Fruit fly (Drosophila melanogaster): Measurements from ENCODE around the gene modSP.

modSP gene

DNA sequence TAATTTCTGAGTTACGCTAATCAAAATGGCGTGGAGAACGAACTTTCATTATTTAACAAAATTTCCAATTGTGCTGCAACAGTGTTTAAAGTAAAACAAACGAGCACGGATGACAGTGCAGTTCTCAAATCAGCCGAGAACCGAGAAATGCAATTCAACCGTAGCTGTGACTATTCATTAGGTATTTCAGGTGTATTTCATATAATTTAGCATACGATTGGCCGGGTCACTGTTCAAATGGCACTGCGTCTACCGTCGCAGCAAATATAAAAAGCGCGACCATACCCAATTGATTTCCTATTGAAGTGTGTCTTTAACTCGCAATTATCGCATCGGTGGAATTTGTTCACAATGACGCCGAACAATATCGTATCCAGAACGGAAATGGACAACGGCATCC lies 35.0 kb downstream of the modSP start, which contains the start of gene CG14893:
Gene CG14893, plus strand, starts transcription at position 301 of the 400 bp plus-strand sequence.
- TF ChIP-seq CG14655 (GFP tag; optimal IDR thresholded peaks at IDR 0.05) (no peak), Pif1A (GFP tag; optimal IDR thresholded peaks at IDR 0.05) (no peak), CG8301 (tag; optimal IDR thresholded peaks at IDR 0.05) (no peak), CG15710 (tag; optimal IDR thresholded peaks at IDR 0.05) (no peak), D1 (tag; optimal IDR thresholded peaks at IDR 0.05) (no peak), CG32121 (GFP tag; IDR thresholded peaks at IDR 0.05) (no peak), EcR (GFP tag; optimal IDR thresholded peaks at IDR 0.05) (no peak), CG8159 (tag; optimal IDR thresholded peaks at IDR 0.05) (no peak), CG17806 (tag; optimal IDR thresholded peaks at IDR 0.05) (no peak), CG12605 (GFP tag; IDR thresholded peaks at IDR 0.05) (no peak), Snoo (tag; optimal IDR thresholded peaks at IDR 0.05) (no peak), Pif1B (GFP tag; optimal IDR thresholded peaks at IDR 0.05) (no peak), CG9948 (tag; optimal IDR thresholded peaks at IDR 0.05) (no peak), Ets98B (GFP tag; IDR thresholded peaks at IDR 0.05) (no peak), fd96Ca (GFP tag; IDR thresholded peaks at IDR 0.05) (no peak), gl (tag; optimal IDR thresholded peaks at IDR 0.05) (no peak), CG10348 (GFP tag; IDR thresholded peaks at IDR 0.05) (no peak)

DNA sequence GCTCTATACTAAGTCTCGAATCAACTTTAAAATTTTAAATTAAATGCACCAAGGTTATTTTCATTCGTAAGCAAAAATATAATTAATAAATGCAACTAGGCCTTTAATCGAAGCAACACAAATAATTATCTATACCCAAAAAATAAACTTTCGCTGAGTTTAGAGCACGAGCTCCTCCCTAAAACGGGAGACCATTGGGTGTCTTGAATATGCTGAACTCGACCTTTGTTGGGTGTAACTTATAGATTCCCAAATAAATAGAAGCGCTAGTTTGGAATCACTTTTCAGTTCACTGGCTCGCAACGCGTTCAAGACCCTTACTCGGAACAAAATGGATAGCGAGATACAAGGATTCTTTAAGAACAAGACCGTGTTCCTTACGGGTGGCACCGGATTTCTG lies 37.8 kb downstream of the modSP start, which contains the start of gene CG17560:
Gene CG17560, plus strand, starts transcription at position 301 of the 400 bp plus-strand sequence.
- TF ChIP-seq Snoo (tag; optimal IDR thresholded peaks at IDR 0.05) (no peak), fd96Ca (GFP tag; IDR thresholded peaks at IDR 0.05) (no peak), gl (tag; optimal IDR thresholded peaks at IDR 0.05) (no peak), CG15710 (tag; optimal IDR thresholded peaks at IDR 0.05) (no peak), CG32121 (GFP tag; IDR thresholded peaks at IDR 0.05) (no peak), CG13204 (GFP tag; optimal IDR thresholded peaks at IDR 0.05) (no peak), CG17806 (tag; optimal IDR thresholded peaks at IDR 0.05) (no peak)

DNA sequence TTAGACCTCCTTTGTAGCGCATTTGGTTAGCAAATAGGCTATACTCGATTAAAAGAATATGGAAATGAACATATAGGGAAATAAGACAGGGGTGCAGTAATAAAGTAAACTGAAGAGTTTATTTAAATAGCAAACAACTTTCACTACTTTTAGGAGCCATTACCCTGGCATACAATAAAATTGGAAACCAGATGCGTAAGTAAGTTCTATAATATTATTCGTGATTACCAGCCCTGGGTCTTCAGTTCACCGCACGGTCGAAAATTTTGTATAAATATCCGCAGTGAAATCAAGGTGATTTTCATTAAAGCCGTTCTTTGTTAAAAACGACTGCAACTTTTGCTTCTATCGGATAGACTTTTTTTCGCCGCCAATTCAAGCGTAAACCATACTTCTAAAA lies 40.5 kb downstream of the modSP start, which contains the start of gene CG17562:
Gene CG17562, plus strand, starts transcription at position 301 of the 400 bp plus-strand sequence.
- TF ChIP-seq CG32121 (GFP tag; IDR thresholded peaks at IDR 0.05) (no peak), D1 (tag; optimal IDR thresholded peaks at IDR 0.05) (no peak)

DNA sequence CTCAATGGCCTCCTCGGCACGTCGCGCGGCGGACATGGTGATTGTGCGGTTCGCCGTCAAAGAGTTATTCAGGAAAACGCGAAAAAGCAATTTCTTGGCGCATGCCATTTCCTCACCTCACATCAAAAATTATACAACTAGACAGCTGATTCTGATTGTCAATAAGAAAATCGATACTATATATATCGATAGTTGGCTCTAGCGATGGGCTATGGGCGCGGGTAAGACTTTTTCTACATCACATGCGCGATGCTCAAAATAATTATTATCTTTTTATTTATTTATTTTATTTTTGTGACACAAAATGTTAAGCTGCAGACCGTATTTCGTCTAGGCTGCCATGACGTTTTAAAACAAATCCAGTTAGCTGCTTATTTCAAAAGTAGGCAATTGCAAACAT lies 41.2 kb downstream of the modSP start, which contains the start of gene CG10340:
Gene CG10340, minus strand, starts transcription at position 151 of the 400 bp plus-strand sequence.
- peak; percentile 78 for TF ChIP-seq D1 (tag; optimal IDR thresholded peaks at IDR 0.05)
- TF ChIP-seq fd96Ca (GFP tag; IDR thresholded peaks at IDR 0.05): no peak

DNA sequence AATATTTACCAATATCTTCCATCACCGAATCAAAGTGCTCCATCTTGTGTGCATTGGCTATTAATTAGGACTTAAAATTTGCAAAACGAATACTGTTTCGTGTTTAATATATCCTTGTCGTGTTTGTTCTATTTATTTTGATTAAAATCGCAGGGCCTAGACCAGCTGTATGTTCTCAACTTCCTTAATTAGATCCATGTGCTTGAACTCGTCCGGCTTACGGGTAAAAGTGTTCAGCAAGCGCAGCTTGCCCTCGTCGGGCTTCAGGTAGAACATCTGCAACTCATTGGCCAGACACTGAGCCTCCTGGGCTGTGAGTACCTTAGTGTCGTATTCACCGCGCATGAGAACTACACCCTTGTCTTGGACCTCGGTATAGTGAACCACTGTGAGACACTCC lies 42.2 kb downstream of the modSP start, which contains the start of gene CG12783:
Gene CG12783, minus strand, starts transcription at position 101 of the 400 bp plus-strand sequence.
- no peak for TF ChIP-seq CG10348 (GFP tag; IDR thresholded peaks at IDR 0.05)
- TF ChIP-seq D1 (tag; optimal IDR thresholded peaks at IDR 0.05): no peak
- TF ChIP-seq CG13204 (GFP tag; optimal IDR thresholded peaks at IDR 0.05): no peak
- no peak for TF ChIP-seq Pif1B (GFP tag; optimal IDR thresholded peaks at IDR 0.05)
- TF ChIP-seq Ets98B (GFP tag; IDR thresholded peaks at IDR 0.05): no peak
- TF ChIP-seq CG32121 (GFP tag; IDR thresholded peaks at IDR 0.05): no peak
- no peak for TF ChIP-seq Pif1A (GFP tag; optimal IDR thresholded peaks at IDR 0.05)
- TF ChIP-seq CG14655 (GFP tag; optimal IDR thresholded peaks at IDR 0.05): no peak

DNA sequence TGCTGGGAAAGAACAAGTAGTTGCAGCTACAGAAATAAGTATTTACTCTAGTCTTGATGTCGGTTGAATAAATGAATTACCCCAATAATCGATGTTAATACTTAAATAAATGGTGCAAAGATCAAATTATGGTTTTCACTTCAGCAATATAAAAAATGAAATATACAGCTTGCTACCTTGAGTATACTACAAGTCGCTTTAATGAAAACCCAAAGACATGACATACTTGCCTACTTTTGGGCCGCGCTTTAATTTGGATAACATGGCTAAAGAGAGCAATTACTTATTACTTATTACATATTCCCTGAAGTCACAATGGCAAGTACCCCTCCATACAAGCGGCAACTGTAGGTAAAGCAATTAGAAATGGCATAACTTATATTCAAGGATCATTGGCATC lies 44.2 kb downstream of the modSP start:
- no peak for TF ChIP-seq CG8301 (tag; optimal IDR thresholded peaks at IDR 0.05)
- no peak for TF ChIP-seq CG17806 (tag; optimal IDR thresholded peaks at IDR 0.05)
- TF ChIP-seq Pif1A (GFP tag; optimal IDR thresholded peaks at IDR 0.05): no peak
- no peak for TF ChIP-seq CG12605 (GFP tag; IDR thresholded peaks at IDR 0.05)
- TF ChIP-seq CG4496 (GFP tag; IDR thresholded peaks at IDR 0.05): no peak
- TF ChIP-seq CG13204 (GFP tag; optimal IDR thresholded peaks at IDR 0.05): no peak
- TF ChIP-seq CG14655 (GFP tag; optimal IDR thresholded peaks at IDR 0.05): no peak
- no peak for TF ChIP-seq CG34367 (tag; optimal IDR thresholded peaks at IDR 0.05)
- TF ChIP-seq CG10348 (GFP tag; IDR thresholded peaks at IDR 0.05): no peak
- TF ChIP-seq CG8159 (tag; optimal IDR thresholded peaks at IDR 0.05): no peak
- TF ChIP-seq fd96Ca (GFP tag; IDR thresholded peaks at IDR 0.05): no peak
- no peak for TF ChIP-seq rn (GFP tag; IDR thresholded peaks at IDR 0.05)

DNA sequence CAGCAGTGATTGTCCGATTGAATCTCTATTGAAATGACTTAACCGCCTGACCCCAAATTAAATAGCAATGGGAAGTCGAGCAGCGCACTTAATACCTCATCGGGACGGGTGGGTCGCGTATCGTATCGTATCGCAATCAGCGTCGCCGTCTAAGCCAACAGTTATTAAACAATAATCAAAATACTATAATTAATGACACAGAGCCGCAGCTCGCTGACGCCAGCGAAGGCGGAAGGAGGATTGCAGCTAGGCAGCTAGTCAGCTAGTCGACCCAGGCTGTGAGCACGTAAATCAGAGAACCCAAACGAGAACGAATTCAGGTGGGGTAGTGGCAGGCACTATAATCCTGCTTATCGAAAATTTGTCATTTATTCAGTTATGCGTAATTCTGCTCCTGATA lies 46.5 kb downstream of the modSP start, which contains the start of gene NPF:
Gene NPF, plus strand, starts transcription at position 301 of the 400 bp plus-strand sequence.
- TF ChIP-seq CG15710 (tag; optimal IDR thresholded peaks at IDR 0.05) (no peak), CG32121 (GFP tag; IDR thresholded peaks at IDR 0.05) (no peak), Pif1B (GFP tag; optimal IDR thresholded peaks at IDR 0.05) (no peak), fd96Ca (GFP tag; IDR thresholded peaks at IDR 0.05) (no peak), Ets98B (GFP tag; IDR thresholded peaks at IDR 0.05) (no peak), gl (tag; optimal IDR thresholded peaks at IDR 0.05) (no peak), EcR (GFP tag; optimal IDR thresholded peaks at IDR 0.05) (no peak)

- TF ChIP-seq gl (tag; optimal IDR thresholded peaks at IDR 0.05) (no peak), CG32121 (GFP tag; IDR thresholded peaks at IDR 0.05) (no peak), CG12605 (GFP tag; IDR thresholded peaks at IDR 0.05) (no peak)
These were observed 49.5 kb downstream of the modSP start for dm6 chr3R:16605929-16606328.
